Worm (Caenorhabditis elegans) whole organism, early embryonic: Measurements from ENCODE around the gene patr-1.

Experiments
- B0310.2 ChIP-seq: sonication (generic microtip); optimal IDR thresholded peaks from 2 replicates; lab custom pipeline; 2016; ENCODE audit warnings: mild to moderate bottlenecking, missing genetic modification characterization, missing compliant biosample characterization
- ama-1 ChIP-seq: fragments of 150-350 bp; optimal IDR thresholded peaks from 2 replicates; lab custom pipeline; 2014
- ceh-36 ChIP-seq: sonication (generic microtip); optimal IDR thresholded peaks from 2 replicates; lab custom pipeline; 2016; ENCODE audit warnings: missing genetic modification characterization, inconsistent platforms, missing compliant biosample characterization
- ets-7 ChIP-seq: sonication (generic microtip); optimal IDR thresholded peaks from 2 replicates; lab custom pipeline; 2016; ENCODE audit warnings: missing genotype, missing genetic modification characterization, missing compliant biosample characterization
- flt-1 ChIP-seq: fragments of 200-800 bp; sonication (Bioruptor generic); IDR thresholded peaks from 2 replicates; pipeline ENCODE4 v1.3.6; 2022; ENCODE audit warnings: missing genetic modification characterization, missing compliant biosample characterization
- hmbx-1 ChIP-seq: sonication (generic microtip); optimal IDR thresholded peaks from 2 replicates; lab custom pipeline; 2016; ENCODE audit warnings: mild to moderate bottlenecking, missing genetic modification characterization, missing compliant biosample characterization
- hnd-1 ChIP-seq: sonication (generic microtip); optimal IDR thresholded peaks from 2 replicates; lab custom pipeline; 2016; ENCODE audit warnings: missing genetic modification characterization, missing compliant biosample characterization
- pes-1 ChIP-seq: fragments of 200-800 bp; sonication (Bioruptor generic); IDR thresholded peaks from 2 replicates; pipeline ENCODE4 v1.3.6; 2022; ENCODE audit warnings: missing genetic modification reagents, missing genetic modification characterization, missing compliant biosample characterization
- scrt-1 ChIP-seq: fragments of 200-800 bp; sonication (Bioruptor generic); IDR thresholded peaks from 2 replicates; pipeline ENCODE4 v1.3.6; 2022; ENCODE audit warnings: missing genetic modification characterization, missing compliant biosample characterization
- tbx-11 ChIP-seq: fragments of 200-800 bp; sonication (Bioruptor generic); IDR thresholded peaks from 2 replicates; pipeline ENCODE4 v1.3.6; 2022; ENCODE audit warnings: missing genetic modification characterization, missing compliant biosample characterization
- tbx-37 ChIP-seq: fragments of 200-800 bp; sonication (Bioruptor generic); conservative IDR thresholded peaks from 2 replicates; pipeline ENCODE4 v1.3.6; 2022; ENCODE audit warnings: missing genetic modification reagents, missing genetic modification characterization, missing compliant biosample characterization
- tra-4 ChIP-seq: sonication (generic microtip); optimal IDR thresholded peaks from 2 replicates; lab custom pipeline; 2017; ENCODE audit warnings: missing genetic modification characterization, missing compliant biosample characterization

DNA sequence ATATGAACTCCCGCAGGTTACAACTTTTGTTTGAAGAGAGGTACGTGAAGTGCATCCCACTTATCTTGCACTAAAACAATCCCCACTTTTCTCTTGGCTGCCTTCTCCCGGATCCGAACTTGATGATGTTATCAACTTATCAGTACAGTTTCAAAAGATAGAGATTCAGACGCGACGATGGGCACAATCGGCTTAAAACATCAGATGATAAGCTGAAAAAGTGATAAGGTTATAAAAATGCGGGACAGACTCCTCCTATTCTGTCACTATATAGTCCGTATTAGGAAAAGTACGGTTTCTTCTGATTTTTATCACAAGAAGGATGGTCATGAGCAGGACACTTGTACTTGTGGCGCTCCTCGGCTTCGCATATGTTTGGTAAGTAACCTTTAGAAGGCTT lies 38.5 kb downstream of the patr-1 start, which contains the start of gene ctsa-1.2:
- TF ChIP-seq tra-4 (tag; lab: Kevin White, UChicago), result no peak
- TF ChIP-seq tbx-11 (GFP tag; lab: Robert Waterston, UW), result no peak
- no peak for TF ChIP-seq B0310.2 (tag; lab: Kevin White, UChicago)
- TF ChIP-seq ama-1 (lab: Kevin White, UChicago), result no peak
- TF ChIP-seq ceh-36 (tag; lab: Kevin White, UChicago), result no peak
- TF ChIP-seq hmbx-1 (tag; lab: Kevin White, UChicago), result no peak
- TF ChIP-seq tbx-37 (GFP tag; lab: Robert Waterston, UW), result no peak
- no peak for TF ChIP-seq scrt-1 (GFP tag; lab: Robert Waterston, UW)
- no peak for TF ChIP-seq pes-1
- no peak for TF ChIP-seq flt-1
- no peak for TF ChIP-seq ets-7 (tag; lab: Kevin White, UChicago)
- no peak for TF ChIP-seq hnd-1
